Fruit fly (Drosophila melanogaster): ENCODE data around the gene Pli.

Gene Pli

DNA sequence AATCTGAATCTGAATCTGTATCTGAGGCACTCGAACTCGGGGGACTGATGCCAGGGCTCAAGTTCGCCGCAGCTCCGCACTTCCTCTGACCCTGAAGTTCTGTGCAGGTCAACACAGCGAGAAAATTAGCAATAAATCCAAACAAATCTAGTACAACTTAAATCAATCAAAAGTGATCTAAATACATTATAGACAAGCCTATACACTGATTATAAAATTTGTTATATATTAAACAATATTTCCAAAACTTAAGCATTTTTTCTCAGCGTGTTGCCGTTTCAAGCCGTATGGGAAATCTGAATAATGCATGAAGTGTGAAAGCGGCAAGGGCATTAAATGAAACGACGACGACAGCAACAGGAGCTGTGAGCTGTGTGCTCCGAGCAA lies 25.2 kb upstream of the Pli start (continued):
- TF ChIP-seq unpg (GFP tag; optimal IDR thresholded peaks at IDR 0.05) (peak; percentile 43), CG31224 (GFP tag; IDR thresholded peaks at IDR 0.05) (peak; percentile 29; the same call in 1 of the 2 replicates), CG3281 (GFP tag; optimal IDR thresholded peaks at IDR 0.05) (peak; percentile 31), CG14667 (GFP tag; IDR thresholded peaks at IDR 0.05) (0 out of 2 replicates have a peak, but pooled peaks have one; percentile 15), stwl (tag; optimal IDR thresholded peaks at IDR 0.05) (no peak), CG11504 (tag; optimal IDR thresholded peaks at IDR 0.05) (peak; percentile 54), D19A (tag; optimal IDR thresholded peaks at IDR 0.05) (no peak), HmgZ (tag; optimal IDR thresholded peaks at IDR 0.05) (no peak), CG4360 (GFP tag; IDR thresholded peaks at IDR 0.05) (no peak), CG13775 (GFP tag; optimal IDR thresholded peaks at IDR 0.05) (peak; percentile 16), gem (tag; optimal IDR thresholded peaks at IDR 0.05) (peak; percentile 63), prd (optimal IDR thresholded peaks at IDR 0.05) (no peak), prd (GFP tag; IDR thresholded peaks at IDR 0.05) (peak; percentile 55; the same call in 2 of the 3 replicates), Antp (GFP tag; optimal IDR thresholded peaks at IDR 0.05) (no peak), Atf3 (GFP tag; optimal IDR thresholded peaks at IDR 0.05) (no peak), da (GFP tag; optimal IDR thresholded peaks at IDR 0.05) (no peak), dpn (GFP tag; optimal IDR thresholded peaks at IDR 0.05) (peak in 1 of 2 experiments; percentile 34), az2 (GFP tag; optimal IDR thresholded peaks at IDR 0.05) (peak; percentile 9), bsh (GFP tag; optimal IDR thresholded peaks at IDR 0.05) (peak; percentile 38 to 66), Hr78 (GFP tag; optimal IDR thresholded peaks at IDR 0.05) (no peak), CG1647 (GFP tag; optimal IDR thresholded peaks at IDR 0.05) (no peak)

DNA sequence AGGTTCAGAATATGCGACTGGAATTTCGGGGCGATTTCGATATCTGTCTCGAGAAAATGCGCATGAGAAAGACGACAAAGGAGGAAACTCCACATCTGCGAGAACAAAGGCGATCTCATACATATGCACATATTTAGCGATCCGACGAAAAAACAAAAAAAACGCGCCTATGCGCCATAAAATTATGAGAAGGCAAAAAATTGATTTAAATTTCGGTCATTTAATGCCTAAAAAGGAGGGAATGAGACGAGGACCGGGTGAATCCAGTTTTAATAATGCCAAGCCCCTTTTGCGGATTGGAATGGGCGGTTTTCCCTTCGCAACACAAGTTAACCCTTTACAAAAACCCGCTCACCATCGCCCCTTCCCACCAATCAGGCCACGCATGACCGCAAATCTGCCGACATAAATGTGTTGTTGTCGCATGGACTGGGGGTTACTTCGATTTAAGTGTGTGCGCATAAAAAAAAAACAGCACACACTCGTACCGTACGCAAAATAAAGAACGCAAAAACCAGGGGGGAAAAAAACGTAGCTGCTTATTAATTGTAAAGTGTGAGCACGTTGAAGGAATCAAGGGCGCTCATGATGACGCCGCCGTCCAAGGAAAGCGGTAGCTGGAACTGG lies 24.7 kb upstream of the Pli start:
- TF ChIP-seq h (optimal IDR thresholded peaks at IDR 0.05) (no peak), abd-A (tag; optimal IDR thresholded peaks at IDR 0.05) (peak; percentile 76), yki (optimal IDR thresholded peaks at IDR 0.05) (no peak), CG30431 (GFP tag; optimal IDR thresholded peaks at IDR 0.05) (no peak), CG9876 (GFP tag; optimal IDR thresholded peaks at IDR 0.05) (no peak), sd (tag; optimal IDR thresholded peaks at IDR 0.05) (peak; percentile 88), Chrac-16 (GFP tag; optimal IDR thresholded peaks at IDR 0.05) (no peak), cwo (GFP tag; optimal IDR thresholded peaks at IDR 0.05) (peak; percentile 56), CG9437 (GFP tag; optimal IDR thresholded peaks at IDR 0.05) (no peak), Med (GFP tag) (peak; percentile 44), CG11695 (GFP tag; IDR thresholded peaks at IDR 0.05) (0 out of 3 replicates have a peak, but pooled peaks have one; percentile 14), CG7271 (tag; optimal IDR thresholded peaks at IDR 0.05) (no peak), chinmo (GFP tag; IDR thresholded peaks at IDR 0.05; ENCODE audit: partially characterized antibody) (peak; percentile 88; the same call in 2 of the 4 replicates), CG13287 (GFP tag; IDR thresholded peaks at IDR 0.05; ENCODE audit: partially characterized antibody) (0 out of 2 replicates have a peak, but pooled peaks have one; percentile 8), odd (GFP tag; optimal IDR thresholded peaks at IDR 0.05) (no peak), Sox102F (GFP tag; optimal IDR thresholded peaks at IDR 0.05) (no peak), CG13894 (tag; optimal IDR thresholded peaks at IDR 0.05) (peak; percentile 25), ci (GFP tag; IDR thresholded peaks at IDR 0.05) (no peak), CG6791 (GFP tag; IDR thresholded peaks at IDR 0.05; ENCODE audit: partially characterized antibody) (no peak), CG13624 (GFP tag; optimal IDR thresholded peaks at IDR 0.05) (peak; percentile 15), vvl (GFP tag; IDR thresholded peaks at IDR 0.05) (peak; percentile 67; the same call in 1 of the 2 replicates), pros (GFP tag; optimal IDR thresholded peaks at IDR 0.05) (peak; percentile 18), sqz (GFP tag; optimal IDR thresholded peaks at IDR 0.05) (peak; percentile 65), kni (GFP tag; optimal IDR thresholded peaks at IDR 0.05) (no peak), prd (optimal IDR thresholded peaks at IDR 0.05) (no peak), prd (GFP tag; IDR thresholded peaks at IDR 0.05) (no peak), gt (GFP tag; IDR thresholded peaks at IDR 0.05) (no peak), slou (GFP tag; optimal IDR thresholded peaks at IDR 0.05) (no peak), CG4617 (GFP tag; optimal IDR thresholded peaks at IDR 0.05; ENCODE audit: borderline replicate concordance) (no peak)

All from whole organism, embryonic.